Worm (Caenorhabditis elegans) whole organism, L1 larva: ENCODE results near the gene B0034.5.
A peak's percentile ranks its signal among the peaks of the same experiment; 100 is the strongest.

Experiments used
- C16A3.4 ChIP-seq: fragments of 150-350 bp; optimal IDR thresholded peaks from 2 replicates; lab custom pipeline; 2014; ENCODE audit warnings: missing biosample characterization, missing genetic modification characterization
- C34B4.2 ChIP-seq: sonication (generic microtip); optimal IDR thresholded peaks from 2 replicates; lab custom pipeline; 2017; ENCODE audit warnings: mild to moderate bottlenecking, missing genetic modification characterization, missing compliant biosample characterization
- F16B12.6 ChIP-seq: fragments of 150-350 bp; optimal IDR thresholded peaks from 2 replicates; lab custom pipeline; 2014; ENCODE audit warnings: missing biosample characterization, missing genetic modification characterization
- Y116A8C.19 ChIP-seq: sonication (generic microtip); optimal IDR thresholded peaks from 2 replicates; lab custom pipeline; 2016; ENCODE audit warnings: missing compliant biosample characterization, missing genetic modification characterization, borderline replicate concordance
- aha-1 ChIP-seq: fragments of 150-350 bp; optimal IDR thresholded peaks from 2 replicates; lab custom pipeline; 2014; ENCODE audit warnings: missing biosample characterization, missing genetic modification characterization
- alr-1 ChIP-seq: fragments of 200-800 bp; sonication (Bioruptor generic); optimal IDR thresholded peaks from 2 replicates; lab custom pipeline; 2018; ENCODE audit warnings: borderline replicate concordance, mild to moderate bottlenecking, missing genetic modification characterization, missing compliant biosample characterization
- aly-2 ChIP-seq: fragments of 150-350 bp; optimal IDR thresholded peaks from 2 replicates; lab custom pipeline; 2014; ENCODE audit warnings: missing biosample characterization, missing genetic modification characterization
- blmp-1 ChIP-seq: fragments of 150-350 bp; optimal IDR thresholded peaks from 2 replicates; lab custom pipeline; 2014; ENCODE audit warnings: missing biosample characterization, missing genetic modification characterization
- ceh-82 ChIP-seq, 3 experiments: fragments of 150-350 bp in 1 of 3; sonication (generic microtip) in 2 of 3; optimal IDR thresholded peaks; 2 replicates each; lab custom pipeline; 2014 to 2017; ENCODE audit warnings: missing biosample characterization in 3 of 3, missing genetic modification characterization in 3 of 3
- ceh-88 ChIP-seq: fragments of 200-800 bp; sonication (Bioruptor generic); IDR thresholded peaks from 2 replicates; pipeline ENCODE4 v1.3.6; 2022; ENCODE audit warnings: missing genetic modification characterization, missing compliant biosample characterization
- ceh-90 ChIP-seq: sonication (generic microtip); optimal IDR thresholded peaks from 2 replicates; lab custom pipeline; 2016; ENCODE audit warnings: missing genetic modification characterization, missing compliant biosample characterization
- ces-1 ChIP-seq: fragments of 150-350 bp; optimal IDR thresholded peaks from 2 replicates; lab custom pipeline; 2014; ENCODE audit warnings: missing biosample characterization, missing genetic modification reagents, missing genetic modification characterization
- dpl-1 ChIP-seq, 3 experiments: fragments of 150-350 bp in 2 of 3; sonication (generic microtip) in 1 of 3; optimal IDR thresholded peaks; 2 replicates each; lab custom pipeline; 2014 to 2017; ENCODE audit warnings: missing biosample characterization in 3 of 3, missing genetic modification characterization in 3 of 3, missing genetic modification reagents in 3 of 3
- egl-13 ChIP-seq: sonication (generic microtip); optimal IDR thresholded peaks from 2 replicates; lab custom pipeline; 2016; ENCODE audit warnings: missing genotype, missing genetic modification reagents, missing genetic modification characterization, missing compliant biosample characterization
- egl-27 ChIP-seq, 2 experiments: fragments of 150-350 bp in 1 of 2; sonication (generic microtip); optimal IDR thresholded peaks; 3 replicates each; lab custom pipeline; 2017 to 2018; ENCODE audit warnings: missing biosample characterization in 2 of 2, missing genetic modification characterization in 2 of 2, missing genetic modification reagents in 2 of 2
- elt-3 ChIP-seq, 6 experiments: fragments of 150-350 bp in 1 of 6; sonication (generic microtip); optimal IDR thresholded peaks; 2 replicates each; lab custom pipeline; 2017 to 2018; ENCODE audit warnings: missing biosample characterization in 6 of 6, missing genetic modification characterization in 6 of 6, inconsistent platforms in 1 of 6
- fkh-4 ChIP-seq: sonication (generic microtip); optimal IDR thresholded peaks from 2 replicates; lab custom pipeline; 2016; ENCODE audit warnings: missing compliant biosample characterization, missing genetic modification characterization, borderline replicate concordance
- grh-1 ChIP-seq: fragments of 200-800 bp; sonication (Bioruptor generic); IDR thresholded peaks from 2 replicates; pipeline ENCODE4 v1.3.6; 2022; ENCODE audit warnings: missing genetic modification reagents, missing genetic modification characterization, missing compliant biosample characterization
- hlh-17 ChIP-seq: fragments of 200-800 bp; sonication (Bioruptor generic); optimal IDR thresholded peaks from 2 replicates; lab custom pipeline; 2018; ENCODE audit warnings: missing genetic modification characterization, mild to moderate bottlenecking, missing compliant biosample characterization, moderate library complexity, borderline replicate concordance
- hpl-2 ChIP-seq: fragments of 150-350 bp; optimal IDR thresholded peaks from 2 replicates; lab custom pipeline; 2014; ENCODE audit warnings: missing biosample characterization, missing genetic modification reagents, missing genetic modification characterization
- isw-1 ChIP-seq: fragments of 200-800 bp; sonication (Bioruptor generic); IDR thresholded peaks from 2 replicates; pipeline ENCODE4 v1.3.6; 2022; ENCODE audit warnings: missing genetic modification characterization, missing compliant biosample characterization
- lin-14 ChIP-seq: fragments of 200-800 bp; sonication (Bioruptor generic); optimal IDR thresholded peaks from 2 replicates; lab custom pipeline; 2018; ENCODE audit warnings: mild to moderate bottlenecking, missing genetic modification characterization, moderate library complexity, missing compliant biosample characterization
- lin-35 ChIP-seq, 2 experiments: fragments of 150-350 bp; optimal IDR thresholded peaks; 2 replicates each; lab custom pipeline; 2014; ENCODE audit warnings: missing biosample characterization in 2 of 2, missing genetic modification characterization in 2 of 2, missing genetic modification reagents in 2 of 2
- lin-39 ChIP-seq: fragments of 150-350 bp; optimal IDR thresholded peaks from 2 replicates; lab custom pipeline; 2014; ENCODE audit warnings: missing biosample characterization, missing genetic modification reagents, missing genetic modification characterization
- lir-3 ChIP-seq: sonication (generic microtip); optimal IDR thresholded peaks from 2 replicates; lab custom pipeline; 2016; ENCODE audit warnings: mild to moderate bottlenecking, missing genetic modification characterization, moderate library complexity, missing compliant biosample characterization; ENCODE audit not compliant: poor library complexity
- mab-9 ChIP-seq: fragments of 200-800 bp; sonication (Bioruptor generic); IDR thresholded peaks from 2 replicates; pipeline ENCODE4 v1.3.6; 2022; ENCODE audit warnings: missing genetic modification reagents, missing genetic modification characterization, missing compliant biosample characterization
- mdl-1 ChIP-seq, 2 experiments: fragments of 150-350 bp; optimal IDR thresholded peaks; 2 replicates each; lab custom pipeline; 2014 to 2017; ENCODE audit warnings: missing biosample characterization in 2 of 2, missing genetic modification characterization in 2 of 2, inconsistent platforms in 1 of 2
- nhr-11 ChIP-seq: fragments of 150-350 bp; optimal IDR thresholded peaks from 2 replicates; lab custom pipeline; 2014; ENCODE audit warnings: missing biosample characterization, missing genetic modification characterization
- nhr-19 ChIP-seq: fragments of 200-800 bp; sonication (Bioruptor generic); conservative IDR thresholded peaks from 2 replicates; pipeline ENCODE4 v1.3.6; 2022; ENCODE audit warnings: missing genetic modification characterization, missing compliant biosample characterization
- nhr-28 ChIP-seq: fragments of 150-350 bp; optimal IDR thresholded peaks from 2 replicates; lab custom pipeline; 2014; ENCODE audit warnings: missing biosample characterization, missing genetic modification characterization
- nhr-71 ChIP-seq: sonication (generic microtip); optimal IDR thresholded peaks from 2 replicates; lab custom pipeline; 2016; ENCODE audit warnings: mild to moderate bottlenecking, missing genetic modification characterization, moderate library complexity, missing compliant biosample characterization
- nhr-76 ChIP-seq: sonication (generic microtip); optimal IDR thresholded peaks from 2 replicates; lab custom pipeline; 2017; ENCODE audit warnings: missing biosample characterization, missing genetic modification characterization
- nhr-77 ChIP-seq: fragments of 150-350 bp; optimal IDR thresholded peaks from 2 replicates; lab custom pipeline; 2014; ENCODE audit warnings: missing biosample characterization, missing genetic modification characterization
- nhr-84 ChIP-seq: sonication (generic microtip); optimal IDR thresholded peaks from 2 replicates; lab custom pipeline; 2017; ENCODE audit warnings: missing biosample characterization, missing genetic modification characterization
- nhr-85 ChIP-seq: sonication (generic microtip); peaks from one replicate; lab custom pipeline; 2016; ENCODE audit warnings: missing genetic modification characterization, inconsistent platforms, missing compliant biosample characterization
- nhr-90 ChIP-seq: sonication (generic microtip); optimal IDR thresholded peaks from 2 replicates; lab custom pipeline; 2016; ENCODE audit warnings: mild to moderate bottlenecking, missing genetic modification characterization, missing compliant biosample characterization; ENCODE audit not compliant: poor library complexity
- pag-3 ChIP-seq: sonication (generic microtip); optimal IDR thresholded peaks from 2 replicates; lab custom pipeline; 2017; ENCODE audit warnings: missing genetic modification characterization, mild to moderate bottlenecking, missing compliant biosample characterization, antibody characterized with exemption, borderline replicate concordance; ENCODE audit not compliant: insufficient read depth
- pax-3 ChIP-seq: fragments of 200-800 bp; sonication (Bioruptor generic); optimal IDR thresholded peaks from 2 replicates; lab custom pipeline; 2018; ENCODE audit warnings: mild to moderate bottlenecking, missing genetic modification characterization, moderate library complexity, missing compliant biosample characterization
- pqm-1 ChIP-seq: sonication (generic microtip); optimal IDR thresholded peaks from 3 replicates; lab custom pipeline; 2017; ENCODE audit warnings: missing biosample characterization, missing genetic modification characterization
- rnt-1 ChIP-seq: sonication (generic microtip); optimal IDR thresholded peaks from 2 replicates; lab custom pipeline; 2016; ENCODE audit warnings: mild to moderate bottlenecking, missing genetic modification characterization, moderate library complexity, missing compliant biosample characterization
- snpc-4 ChIP-seq: fragments of 150-350 bp; optimal IDR thresholded peaks from 2 replicates; lab custom pipeline; 2014; ENCODE audit warnings: missing biosample characterization, missing genetic modification characterization
- snu-23 ChIP-seq: sonication (generic microtip); optimal IDR thresholded peaks from 2 replicates; lab custom pipeline; 2016; ENCODE audit warnings: missing genetic modification characterization, missing compliant biosample characterization
- sox-4 ChIP-seq: sonication (generic microtip); optimal IDR thresholded peaks from 2 replicates; lab custom pipeline; 2016; ENCODE audit warnings: missing genetic modification characterization, missing compliant biosample characterization
- sup-37 ChIP-seq: fragments of 200-800 bp; sonication (Bioruptor generic); optimal IDR thresholded peaks from 2 replicates; lab custom pipeline; 2018; ENCODE audit warnings: mild to moderate bottlenecking, missing genetic modification characterization, missing compliant biosample characterization
- swsn-7 ChIP-seq: sonication (generic microtip); optimal IDR thresholded peaks from 2 replicates; lab custom pipeline; 2016; ENCODE audit warnings: missing genetic modification characterization, missing compliant biosample characterization
- tbx-2 ChIP-seq: sonication (generic microtip); optimal IDR thresholded peaks from 2 replicates; lab custom pipeline; 2016; ENCODE audit warnings: missing genetic modification characterization, missing compliant biosample characterization
- unc-130 ChIP-seq: fragments of 150-350 bp; optimal IDR thresholded peaks from 2 replicates; lab custom pipeline; 2017; ENCODE audit warnings: missing biosample characterization, missing genetic modification characterization, inconsistent platforms
- unc-30 ChIP-seq: sonication (generic microtip); optimal IDR thresholded peaks from 2 replicates; lab custom pipeline; 2017; ENCODE audit warnings: missing biosample characterization, missing genetic modification characterization
- unc-98 ChIP-seq: fragments of 200-800 bp; sonication (Bioruptor generic); IDR thresholded peaks from 2 replicates; pipeline ENCODE4 v1.3.6; 2022; ENCODE audit warnings: missing genetic modification characterization, missing compliant biosample characterization
- xbp-1 ChIP-seq: sonication (generic microtip); optimal IDR thresholded peaks from 2 replicates; lab custom pipeline; 2016; ENCODE audit warnings: missing genetic modification characterization, missing compliant biosample characterization
- zag-1 ChIP-seq: fragments of 150-350 bp; optimal IDR thresholded peaks from 2 replicates; lab custom pipeline; 2014; ENCODE audit warnings: missing biosample characterization, missing genetic modification characterization
- ztf-11 ChIP-seq, 2 experiments: sonication (generic microtip); optimal IDR thresholded peaks; 2 replicates each; lab custom pipeline; 2016 to 2017; ENCODE audit warnings: missing genetic modification characterization in 2 of 2, missing biosample characterization in 1 of 2, missing compliant biosample characterization in 1 of 2

Gene B0034.5

DNA sequence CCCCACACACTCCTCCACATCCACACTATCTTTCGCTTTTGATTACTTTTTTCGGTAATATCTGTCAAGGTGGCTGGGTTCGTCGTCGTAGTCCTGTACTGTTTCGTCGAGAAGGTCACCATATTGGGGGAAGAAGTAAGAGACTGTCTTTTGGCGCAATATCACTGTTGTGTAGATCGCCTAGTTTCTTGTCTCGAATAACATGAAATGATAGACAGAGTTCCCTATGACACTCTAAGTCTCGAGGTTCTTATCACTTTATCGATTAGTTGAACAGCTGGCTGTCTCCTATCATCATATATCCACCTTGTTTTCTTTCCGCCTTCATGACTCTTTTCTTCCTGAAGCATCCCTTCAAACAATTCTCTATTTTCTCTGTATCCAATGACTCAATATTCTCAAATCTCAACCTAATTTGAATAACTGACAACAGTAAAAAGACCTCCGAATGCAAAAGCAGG lies 40.8 kb downstream of the B0034.5 start:
- TF ChIP-seq pax-3 (tag; lab: Kevin White, UChicago): no peak
- TF ChIP-seq lin-39 (tag; lab: Kevin White, UChicago): no peak
- TF ChIP-seq zag-1 (tag; lab: Kevin White, UChicago): no peak
- TF ChIP-seq swsn-7 (tag; lab: Kevin White, UChicago): no peak
- no peak for TF ChIP-seq nhr-77 (tag; lab: Kevin White, UChicago)
- TF ChIP-seq egl-13 (tag; lab: Kevin White, UChicago): no peak
- no peak for TF ChIP-seq fkh-4 (tag; lab: Kevin White, UChicago)
- TF ChIP-seq aly-2 (tag; lab: Kevin White, UChicago): no peak
- TF ChIP-seq nhr-19: peak; percentile 37; the same call in 1 of the 2 replicates
- no peak for TF ChIP-seq pqm-1
- TF ChIP-seq unc-98: no peak
- peak in 2 of 6 experiments; percentile 42 to 82 for TF ChIP-seq elt-3 (tag; optimal IDR thresholded peaks at IDR 0.05; lab: Kevin White, UChicago)
- peak; percentile 8 for TF ChIP-seq C16A3.4
- TF ChIP-seq unc-130: peak; percentile 55
- TF ChIP-seq lin-14: peak; percentile 65
- TF ChIP-seq lin-35 (GFP tag; optimal IDR thresholded peaks at IDR 0.05; lab: Kevin White, UChicago): peak in 1 of 2 experiments; percentile 2
- TF ChIP-seq ceh-82 (tag; optimal IDR thresholded peaks at IDR 0.05; lab: Kevin White, UChicago): no peak
- TF ChIP-seq alr-1 (tag; lab: Kevin White, UChicago): no peak
- TF ChIP-seq Y116A8C.19 (tag; lab: Kevin White, UChicago): no peak
- peak; percentile 62 for TF ChIP-seq blmp-1 (tag; lab: Kevin White, UChicago)
- peak; percentile 16 for TF ChIP-seq tbx-2
- TF ChIP-seq mdl-1 (tag; optimal IDR thresholded peaks at IDR 0.05; lab: Kevin White, UChicago): peak in 1 of 2 experiments; percentile 14
- TF ChIP-seq snpc-4 (tag; lab: Kevin White, UChicago): no peak
- no peak for TF ChIP-seq xbp-1 (tag; lab: Kevin White, UChicago)
- TF ChIP-seq nhr-84 (tag; lab: Kevin White, UChicago): no peak
- no peak for TF ChIP-seq ztf-11 (tag; optimal IDR thresholded peaks at IDR 0.05; lab: Kevin White, UChicago)
- no peak for TF ChIP-seq sox-4 (tag; lab: Kevin White, UChicago)
- TF ChIP-seq dpl-1 (GFP tag; optimal IDR thresholded peaks at IDR 0.05; lab: Kevin White, UChicago): no peak
- no peak for TF ChIP-seq lir-3
- no peak for TF ChIP-seq nhr-76 (tag; lab: Kevin White, UChicago)
- TF ChIP-seq grh-1 (GFP tag; lab: Robert Waterston, UW): 0 out of 2 replicates have a peak, but pooled peaks have one; percentile 17
- no peak for TF ChIP-seq pag-3 (tag; lab: Kevin White, UChicago)
- TF ChIP-seq isw-1 (GFP tag; lab: Robert Waterston, UW): no peak
- no peak for TF ChIP-seq ceh-88 (GFP tag; lab: Robert Waterston, UW)
- TF ChIP-seq sup-37 (GFP tag; lab: Kevin White, UChicago): no peak
- no peak for TF ChIP-seq hlh-17 (GFP tag; lab: Kevin White, UChicago)
- TF ChIP-seq F16B12.6 (tag; lab: Kevin White, UChicago): no peak
- peak; percentile 42 for TF ChIP-seq snu-23 (GFP tag; lab: Kevin White, UChicago)
- TF ChIP-seq nhr-90 (tag; lab: Kevin White, UChicago): peak; percentile 26
- TF ChIP-seq mab-9: no peak
- TF ChIP-seq nhr-71 (tag; lab: Kevin White, UChicago): peak; percentile 41
- no peak for TF ChIP-seq unc-30 (tag; lab: Kevin White, UChicago)
- peak; percentile 56 for TF ChIP-seq rnt-1 (tag; lab: Kevin White, UChicago)
- TF ChIP-seq nhr-11 (tag; lab: Kevin White, UChicago): peak; percentile 7
- TF ChIP-seq nhr-28 (tag; lab: Kevin White, UChicago): no peak
- no peak for TF ChIP-seq aha-1 (tag; lab: Kevin White, UChicago)
- TF ChIP-seq nhr-85 (tag; lab: Kevin White, UChicago): peak; percentile 76
- no peak for TF ChIP-seq C34B4.2 (tag; lab: Kevin White, UChicago)
- TF ChIP-seq ces-1 (GFP tag; lab: Kevin White, UChicago): no peak
- no peak for TF ChIP-seq egl-27 (tag; optimal IDR thresholded peaks at IDR 0.05; lab: Kevin White, UChicago)
- no peak for TF ChIP-seq hpl-2 (GFP tag; lab: Kevin White, UChicago)
- TF ChIP-seq ceh-90 (tag; lab: Kevin White, UChicago): no peak
